Worm (Caenorhabditis elegans): ENCODE results near the gene sra-9.

DNA sequence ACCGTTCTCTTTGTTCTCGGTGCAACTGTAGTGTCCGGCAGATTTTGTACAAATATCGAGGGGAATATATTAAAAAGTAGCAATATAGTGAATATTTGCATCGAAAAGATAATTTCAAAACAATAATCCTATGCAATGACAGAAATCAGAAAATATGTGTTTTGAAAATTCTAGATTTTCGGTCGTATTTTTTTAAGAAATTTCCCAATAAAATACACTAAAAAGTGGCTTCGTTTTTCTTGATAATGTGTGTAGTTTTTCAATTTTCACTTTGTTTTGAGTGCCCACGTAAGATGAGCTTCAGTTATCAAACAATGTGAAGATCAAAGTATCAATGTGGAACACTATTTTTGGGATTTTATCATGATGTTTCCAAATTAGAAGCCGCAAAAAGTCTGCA lies 15.3 kb upstream of the sra-9 start, which contains the start of gene gcy-1:
- TF ChIP-seq ztf-23 (GFP tag; IDR thresholded peaks at IDR 0.05), result no peak
- no peak for TF ChIP-seq tab-1 (GFP tag; IDR thresholded peaks at IDR 0.05)
